Worm (Caenorhabditis elegans) whole organism, midembryonic: ENCODE results near the gene F12E12.6.

ENCODE experiments used
- cog-1 ChIP-seq: sonication (generic microtip); optimal IDR thresholded peaks from 2 replicates; lab custom pipeline; 2016; ENCODE audit warnings: missing genetic modification characterization, missing compliant biosample characterization
- flt-1 ChIP-seq: fragments of 200-800 bp; sonication (Bioruptor generic); IDR thresholded peaks from 2 replicates; pipeline ENCODE4 v1.3.6; 2022; ENCODE audit warnings: missing genetic modification characterization, missing compliant biosample characterization
- med-1 ChIP-seq: sonication (generic microtip); optimal IDR thresholded peaks from 2 replicates; lab custom pipeline; 2017; ENCODE audit warnings: missing genetic modification characterization, mild to moderate bottlenecking, missing compliant biosample characterization, antibody characterized with exemption, missing genetic modification reagents; ENCODE audit not compliant: insufficient read depth
- tab-1 ChIP-seq: fragments of 200-800 bp; sonication (Bioruptor generic); IDR thresholded peaks from 2 replicates; pipeline ENCODE4 v1.3.6; 2022; ENCODE audit warnings: missing genetic modification characterization, missing compliant biosample characterization
- ztf-23 ChIP-seq: fragments of 200-800 bp; sonication (Bioruptor generic); IDR thresholded peaks from 2 replicates; pipeline ENCODE4 v1.3.6; 2022; ENCODE audit warnings: missing genetic modification reagents, missing genetic modification characterization, missing compliant biosample characterization
- ztf-29 ChIP-seq: fragments of 200-800 bp; sonication (Bioruptor generic); IDR thresholded peaks from 2 replicates; pipeline ENCODE4 v1.3.6; 2022; ENCODE audit warnings: missing genetic modification reagents, missing genetic modification characterization, missing compliant biosample characterization

- TF ChIP-seq tab-1 (no peak), cog-1 (tag; lab: Kevin White, UChicago) (no peak), flt-1 (no peak), med-1 (GFP tag; lab: Kevin White, UChicago) (no peak), ztf-23 (GFP tag; lab: Robert Waterston, UW) (no peak), ztf-29 (GFP tag; lab: Robert Waterston, UW) (no peak)
Measured at ce11 chrII:3727996-3728395, 8.7 kb downstream of the F12E12.6 start, which contains the start of gene C46E10.8.
